Worm (Caenorhabditis elegans) whole organism, midembryonic: Measurements from ENCODE around the gene rpl-22.

Experiments used
- T22C8.4 ChIP-seq: fragments of 200-800 bp; sonication (Bioruptor generic); IDR thresholded peaks from 2 replicates; pipeline ENCODE4 v1.3.6; 2022; ENCODE audit warnings: missing genetic modification characterization, missing compliant biosample characterization
- cog-1 ChIP-seq: sonication (generic microtip); optimal IDR thresholded peaks from 2 replicates; lab custom pipeline; 2016; ENCODE audit warnings: missing genetic modification characterization, missing compliant biosample characterization
- flt-1 ChIP-seq: fragments of 200-800 bp; sonication (Bioruptor generic); IDR thresholded peaks from 2 replicates; pipeline ENCODE4 v1.3.6; 2022; ENCODE audit warnings: missing genetic modification characterization, missing compliant biosample characterization
- klf-2 ChIP-seq: fragments of 200-800 bp; sonication (Bioruptor generic); conservative IDR thresholded peaks from 2 replicates; pipeline ENCODE4 v1.3.6; 2022; ENCODE audit warnings: missing genetic modification reagents, missing genetic modification characterization, missing compliant biosample characterization
- med-1 ChIP-seq: sonication (generic microtip); optimal IDR thresholded peaks from 2 replicates; lab custom pipeline; 2017; ENCODE audit warnings: missing genetic modification characterization, mild to moderate bottlenecking, missing compliant biosample characterization, antibody characterized with exemption, missing genetic modification reagents; ENCODE audit not compliant: insufficient read depth
- ref-1 ChIP-seq: fragments of 200-800 bp; sonication (Bioruptor generic); conservative IDR thresholded peaks from 2 replicates; pipeline ENCODE4 v1.3.6; 2022; ENCODE audit warnings: missing genetic modification reagents, missing genetic modification characterization, missing compliant biosample characterization
- tab-1 ChIP-seq: fragments of 200-800 bp; sonication (Bioruptor generic); IDR thresholded peaks from 2 replicates; pipeline ENCODE4 v1.3.6; 2022; ENCODE audit warnings: missing genetic modification characterization, missing compliant biosample characterization
- ztf-23 ChIP-seq: fragments of 200-800 bp; sonication (Bioruptor generic); IDR thresholded peaks from 2 replicates; pipeline ENCODE4 v1.3.6; 2022; ENCODE audit warnings: missing genetic modification reagents, missing genetic modification characterization, missing compliant biosample characterization
- ztf-29 ChIP-seq: fragments of 200-800 bp; sonication (Bioruptor generic); IDR thresholded peaks from 2 replicates; pipeline ENCODE4 v1.3.6; 2022; ENCODE audit warnings: missing genetic modification reagents, missing genetic modification characterization, missing compliant biosample characterization

- no peak for TF ChIP-seq T22C8.4 (GFP tag; lab: Robert Waterston, UW)
- no peak for TF ChIP-seq ref-1
- no peak for TF ChIP-seq flt-1 (GFP tag; lab: Robert Waterston, UW)
- no peak for TF ChIP-seq klf-2 (GFP tag; lab: Robert Waterston, UW)
- TF ChIP-seq ztf-29 (GFP tag; lab: Robert Waterston, UW) = no peak
- no peak for TF ChIP-seq med-1 (GFP tag; lab: Kevin White, UChicago)
- no peak for TF ChIP-seq cog-1 (tag; lab: Kevin White, UChicago)
- no peak for TF ChIP-seq tab-1 (GFP tag; lab: Robert Waterston, UW)
- TF ChIP-seq ztf-23 = no peak
Observed at ce11 chrII:5069525-5069924, 14.1 kb downstream of the rpl-22 start, which contains the start of gene idpb-2.
